Worm (Caenorhabditis elegans) whole organism, L1 larva: Measurements from ENCODE around the gene sod-3.

Experiments
- C16A3.4 ChIP-seq: fragments of 150-350 bp; optimal IDR thresholded peaks from 2 replicates; lab custom pipeline; 2014; ENCODE audit warnings: missing biosample characterization, missing genetic modification characterization
- C34B4.2 ChIP-seq: sonication (generic microtip); optimal IDR thresholded peaks from 2 replicates; lab custom pipeline; 2017; ENCODE audit warnings: mild to moderate bottlenecking, missing genetic modification characterization, missing compliant biosample characterization
- alr-1 ChIP-seq: fragments of 200-800 bp; sonication (Bioruptor generic); optimal IDR thresholded peaks from 2 replicates; lab custom pipeline; 2018; ENCODE audit warnings: borderline replicate concordance, mild to moderate bottlenecking, missing genetic modification characterization, missing compliant biosample characterization
- ama-1 ChIP-seq: fragments of 150-350 bp; optimal IDR thresholded peaks from 2 replicates; lab custom pipeline; 2014
- blmp-1 ChIP-seq: fragments of 150-350 bp; optimal IDR thresholded peaks from 2 replicates; lab custom pipeline; 2014; ENCODE audit warnings: missing biosample characterization, missing genetic modification characterization
- ceh-63 ChIP-seq: fragments of 200-800 bp; sonication (Bioruptor generic); optimal IDR thresholded peaks from 2 replicates; lab custom pipeline; 2018; ENCODE audit warnings: mild to moderate bottlenecking, missing genetic modification characterization, missing compliant biosample characterization
- ceh-88 ChIP-seq: fragments of 200-800 bp; sonication (Bioruptor generic); IDR thresholded peaks from 2 replicates; pipeline ENCODE4 v1.3.6; 2022; ENCODE audit warnings: missing genetic modification characterization, missing compliant biosample characterization
- ces-1 ChIP-seq: fragments of 150-350 bp; optimal IDR thresholded peaks from 2 replicates; lab custom pipeline; 2014; ENCODE audit warnings: missing biosample characterization, missing genetic modification reagents, missing genetic modification characterization
- dsc-1 ChIP-seq: sonication (generic microtip); optimal IDR thresholded peaks from 2 replicates; lab custom pipeline; 2016; ENCODE audit warnings: mild to moderate bottlenecking, missing genetic modification characterization, missing compliant biosample characterization
- efl-1 ChIP-seq, 4 experiments: fragments of 150-350 bp; optimal IDR thresholded peaks in 3 of 4; peaks in 1 of 4; 1 replicate in 1 of 4; 2 replicates in 3 of 4; lab custom pipeline; 2014; ENCODE audit warnings: missing biosample characterization in 2 of 4, missing genetic modification characterization in 2 of 4, missing genetic modification reagents in 2 of 4
- elt-2 ChIP-seq: sonication (generic microtip); optimal IDR thresholded peaks from 2 replicates; lab custom pipeline; 2016; ENCODE audit warnings: missing genetic modification characterization, mild to moderate bottlenecking, inconsistent platforms, missing compliant biosample characterization, missing genetic modification reagents
- elt-3 ChIP-seq, 6 experiments: fragments of 150-350 bp in 1 of 6; sonication (generic microtip); optimal IDR thresholded peaks; 2 replicates each; lab custom pipeline; 2017 to 2018; ENCODE audit warnings: missing biosample characterization in 6 of 6, missing genetic modification characterization in 6 of 6, inconsistent platforms in 1 of 6
- fkh-10 ChIP-seq: sonication (generic microtip); optimal IDR thresholded peaks from 2 replicates; lab custom pipeline; 2017; ENCODE audit warnings: missing biosample characterization, missing genetic modification reagents, missing genetic modification characterization
- fkh-4 ChIP-seq: sonication (generic microtip); optimal IDR thresholded peaks from 2 replicates; lab custom pipeline; 2016; ENCODE audit warnings: missing compliant biosample characterization, missing genetic modification characterization, borderline replicate concordance
- fos-1 ChIP-seq: fragments of 150-350 bp; optimal IDR thresholded peaks from 2 replicates; lab custom pipeline; 2014; ENCODE audit warnings: missing biosample characterization, missing genetic modification characterization
- irx-1 ChIP-seq: sonication (generic microtip); optimal IDR thresholded peaks from 2 replicates; lab custom pipeline; 2016; ENCODE audit warnings: missing genetic modification characterization, missing compliant biosample characterization
- jun-1 ChIP-seq: fragments of 150-350 bp; optimal IDR thresholded peaks from 2 replicates; lab custom pipeline; 2014; ENCODE audit warnings: missing biosample characterization, missing genetic modification reagents, missing genetic modification characterization
- lin-14 ChIP-seq: fragments of 200-800 bp; sonication (Bioruptor generic); optimal IDR thresholded peaks from 2 replicates; lab custom pipeline; 2018; ENCODE audit warnings: mild to moderate bottlenecking, missing genetic modification characterization, moderate library complexity, missing compliant biosample characterization
- lin-15B ChIP-seq: fragments of 150-350 bp; sonication (generic microtip); optimal IDR thresholded peaks from 3 replicates; lab custom pipeline; 2014; ENCODE audit warnings: missing biosample characterization, missing genetic modification characterization
- lir-3 ChIP-seq: sonication (generic microtip); optimal IDR thresholded peaks from 2 replicates; lab custom pipeline; 2016; ENCODE audit warnings: mild to moderate bottlenecking, missing genetic modification characterization, moderate library complexity, missing compliant biosample characterization; ENCODE audit not compliant: poor library complexity
- lsy-2 ChIP-seq, 2 experiments: fragments of 150-350 bp; optimal IDR thresholded peaks; 2 replicates each; lab custom pipeline; 2014; ENCODE audit warnings: missing biosample characterization in 2 of 2, missing genetic modification characterization in 2 of 2
- mdl-1 ChIP-seq, 2 experiments: fragments of 150-350 bp; optimal IDR thresholded peaks; 2 replicates each; lab custom pipeline; 2014 to 2017; ENCODE audit warnings: missing biosample characterization in 2 of 2, missing genetic modification characterization in 2 of 2, inconsistent platforms in 1 of 2
- mep-1 ChIP-seq: fragments of 150-350 bp; optimal IDR thresholded peaks from 2 replicates; lab custom pipeline; 2014; ENCODE audit warnings: missing biosample characterization, missing genetic modification characterization
- nhr-19 ChIP-seq: fragments of 200-800 bp; sonication (Bioruptor generic); conservative IDR thresholded peaks from 2 replicates; pipeline ENCODE4 v1.3.6; 2022; ENCODE audit warnings: missing genetic modification characterization, missing compliant biosample characterization
- nhr-20 ChIP-seq: sonication (generic microtip); optimal IDR thresholded peaks from 2 replicates; lab custom pipeline; 2016; ENCODE audit warnings: mild to moderate bottlenecking, missing genetic modification characterization, missing compliant biosample characterization
- nhr-28 ChIP-seq: fragments of 150-350 bp; optimal IDR thresholded peaks from 2 replicates; lab custom pipeline; 2014; ENCODE audit warnings: missing biosample characterization, missing genetic modification characterization
- nhr-71 ChIP-seq: sonication (generic microtip); optimal IDR thresholded peaks from 2 replicates; lab custom pipeline; 2016; ENCODE audit warnings: mild to moderate bottlenecking, missing genetic modification characterization, moderate library complexity, missing compliant biosample characterization
- nhr-84 ChIP-seq: sonication (generic microtip); optimal IDR thresholded peaks from 2 replicates; lab custom pipeline; 2017; ENCODE audit warnings: missing biosample characterization, missing genetic modification characterization
- nhr-85 ChIP-seq: sonication (generic microtip); peaks from one replicate; lab custom pipeline; 2016; ENCODE audit warnings: missing genetic modification characterization, inconsistent platforms, missing compliant biosample characterization
- nhr-90 ChIP-seq: sonication (generic microtip); optimal IDR thresholded peaks from 2 replicates; lab custom pipeline; 2016; ENCODE audit warnings: mild to moderate bottlenecking, missing genetic modification characterization, missing compliant biosample characterization; ENCODE audit not compliant: poor library complexity
- pag-3 ChIP-seq: sonication (generic microtip); optimal IDR thresholded peaks from 2 replicates; lab custom pipeline; 2017; ENCODE audit warnings: missing genetic modification characterization, mild to moderate bottlenecking, missing compliant biosample characterization, antibody characterized with exemption, borderline replicate concordance; ENCODE audit not compliant: insufficient read depth
- pax-3 ChIP-seq: fragments of 200-800 bp; sonication (Bioruptor generic); optimal IDR thresholded peaks from 2 replicates; lab custom pipeline; 2018; ENCODE audit warnings: mild to moderate bottlenecking, missing genetic modification characterization, moderate library complexity, missing compliant biosample characterization
- pqm-1 ChIP-seq: sonication (generic microtip); optimal IDR thresholded peaks from 3 replicates; lab custom pipeline; 2017; ENCODE audit warnings: missing biosample characterization, missing genetic modification characterization
- rnt-1 ChIP-seq: sonication (generic microtip); optimal IDR thresholded peaks from 2 replicates; lab custom pipeline; 2016; ENCODE audit warnings: mild to moderate bottlenecking, missing genetic modification characterization, moderate library complexity, missing compliant biosample characterization
- snu-23 ChIP-seq: sonication (generic microtip); optimal IDR thresholded peaks from 2 replicates; lab custom pipeline; 2016; ENCODE audit warnings: missing genetic modification characterization, missing compliant biosample characterization
- sox-4 ChIP-seq: sonication (generic microtip); optimal IDR thresholded peaks from 2 replicates; lab custom pipeline; 2016; ENCODE audit warnings: missing genetic modification characterization, missing compliant biosample characterization
- swsn-7 ChIP-seq: sonication (generic microtip); optimal IDR thresholded peaks from 2 replicates; lab custom pipeline; 2016; ENCODE audit warnings: missing genetic modification characterization, missing compliant biosample characterization
- ztf-11 ChIP-seq, 2 experiments: sonication (generic microtip); optimal IDR thresholded peaks; 2 replicates each; lab custom pipeline; 2016 to 2017; ENCODE audit warnings: missing genetic modification characterization in 2 of 2, missing biosample characterization in 1 of 2, missing compliant biosample characterization in 1 of 2

sod-3 gene

ce11 chrX:17092416-17092815 lies at the start of gene sod-3:
sod-3 (plus strand) TSS chrX:17092753.
- TF ChIP-seq blmp-1 (tag; lab: Kevin White, UChicago) (no peak), nhr-90 (tag; lab: Kevin White, UChicago) (no peak), fkh-4 (tag; lab: Kevin White, UChicago) (no peak), nhr-20 (no peak), pag-3 (tag; lab: Kevin White, UChicago) (no peak), lsy-2 (tag; optimal IDR thresholded peaks at IDR 0.05; lab: Kevin White, UChicago) (no peak), C16A3.4 (tag; lab: Kevin White, UChicago) (no peak), mdl-1 (tag; optimal IDR thresholded peaks at IDR 0.05; lab: Kevin White, UChicago) (no peak), rnt-1 (tag; lab: Kevin White, UChicago) (no peak), nhr-28 (no peak)

- peak in 1 of 2 experiments; percentile 65 for TF ChIP-seq mdl-1 (tag; optimal IDR thresholded peaks at IDR 0.05; lab: Kevin White, UChicago)
- TF ChIP-seq pqm-1 (tag; lab: Kevin White, UChicago): no peak
- no peak for TF ChIP-seq lir-3
- peak; percentile 45 for TF ChIP-seq snu-23 (GFP tag; lab: Kevin White, UChicago)
- peak; percentile 79 for TF ChIP-seq nhr-71 (tag; lab: Kevin White, UChicago)
- TF ChIP-seq mep-1 (tag; lab: Kevin White, UChicago): peak; percentile 8
- TF ChIP-seq nhr-84: no peak
- no peak for TF ChIP-seq swsn-7 (tag; lab: Kevin White, UChicago)
- peak in 1 of 2 experiments; percentile 46 for TF ChIP-seq lsy-2 (tag; optimal IDR thresholded peaks at IDR 0.05; lab: Kevin White, UChicago)
- TF ChIP-seq nhr-19 (GFP tag; lab: Robert Waterston, UW): peak; percentile 18; the same call in 1 of the 2 replicates
- no peak for TF ChIP-seq ceh-63 (GFP tag; lab: Kevin White, UChicago)
- no peak for TF ChIP-seq sox-4 (tag; lab: Kevin White, UChicago)
- TF ChIP-seq dsc-1 (tag; lab: Kevin White, UChicago): peak; percentile 74
- peak; percentile 86 for TF ChIP-seq lin-14 (GFP tag; lab: Kevin White, UChicago)
- peak; percentile 49 for TF ChIP-seq nhr-20
- TF ChIP-seq jun-1 (tag; lab: Kevin White, UChicago): no peak
- TF ChIP-seq rnt-1 (tag; lab: Kevin White, UChicago): peak; percentile 47
- TF ChIP-seq efl-1 (optimal IDR thresholded peaks at IDR 0.05; lab: Kevin White, UChicago): no peak
- no peak for TF ChIP-seq efl-1 (GFP tag; optimal IDR thresholded peaks at IDR 0.05 in 1 of 2; lab: Kevin White, UChicago)
- TF ChIP-seq ama-1 (lab: Kevin White, UChicago): no peak
- no peak for TF ChIP-seq nhr-85 (tag; lab: Kevin White, UChicago)
- no peak for TF ChIP-seq alr-1 (tag; lab: Kevin White, UChicago)
These were observed 49.6 kb upstream of the sod-3 start, which contains the start of gene F35B3.7 for ce11 chrX:17042946-17043345. F35B3.7 (minus strand) TSS chrX:17043078.

ce11 chrX:17045529-17045928 lies 47.0 kb upstream of the sod-3 start, which contains the start of gene C30G4.2:
C30G4.2 (minus strand) TSS chrX:17045629.
- TF ChIP-seq snu-23 (GFP tag; lab: Kevin White, UChicago) (no peak), ztf-11 (tag; optimal IDR thresholded peaks at IDR 0.05; lab: Kevin White, UChicago) (no peak), C34B4.2 (tag; lab: Kevin White, UChicago) (no peak), fos-1 (tag; lab: Kevin White, UChicago) (no peak), nhr-85 (tag; lab: Kevin White, UChicago) (no peak), fkh-10 (GFP tag; lab: Kevin White, UChicago) (no peak), sox-4 (tag; lab: Kevin White, UChicago) (no peak), nhr-20 (no peak), irx-1 (no peak), nhr-84 (no peak), ces-1 (GFP tag; lab: Kevin White, UChicago) (no peak), elt-3 (tag; optimal IDR thresholded peaks at IDR 0.05; lab: Kevin White, UChicago) (no peak), pax-3 (no peak), alr-1 (tag; lab: Kevin White, UChicago) (no peak), lin-15B (tag; lab: Kevin White, UChicago) (no peak), pag-3 (tag; lab: Kevin White, UChicago) (no peak), mep-1 (tag; lab: Kevin White, UChicago) (no peak), elt-2 (tag; lab: Kevin White, UChicago) (no peak), pqm-1 (tag; lab: Kevin White, UChicago) (no peak), ceh-88 (no peak)
